Worm (Caenorhabditis elegans) whole organism, L1 larva: ENCODE data around the gene twk-8.

Experiments
- C04F5.9 ChIP-seq: sonication (generic microtip); optimal IDR thresholded peaks from 2 replicates; lab custom pipeline; 2016; ENCODE audit warnings: missing genetic modification characterization, missing compliant biosample characterization
- C16A3.4 ChIP-seq: fragments of 150-350 bp; optimal IDR thresholded peaks from 2 replicates; lab custom pipeline; 2014; ENCODE audit warnings: missing biosample characterization, missing genetic modification characterization
- Y116A8C.19 ChIP-seq: sonication (generic microtip); optimal IDR thresholded peaks from 2 replicates; lab custom pipeline; 2016; ENCODE audit warnings: missing compliant biosample characterization, missing genetic modification characterization, borderline replicate concordance
- blmp-1 ChIP-seq: fragments of 150-350 bp; optimal IDR thresholded peaks from 2 replicates; lab custom pipeline; 2014; ENCODE audit warnings: missing biosample characterization, missing genetic modification characterization
- ceh-8 ChIP-seq: fragments of 200-800 bp; sonication (Bioruptor generic); optimal IDR thresholded peaks from 2 replicates; lab custom pipeline; 2018; ENCODE audit warnings: mild to moderate bottlenecking, missing genetic modification characterization, moderate library complexity, missing compliant biosample characterization
- efl-1 ChIP-seq, 4 experiments: fragments of 150-350 bp; optimal IDR thresholded peaks in 3 of 4; peaks in 1 of 4; 1 replicate in 1 of 4; 2 replicates in 3 of 4; lab custom pipeline; 2014; ENCODE audit warnings: missing biosample characterization in 2 of 4, missing genetic modification characterization in 2 of 4, missing genetic modification reagents in 2 of 4
- efl-3 ChIP-seq: fragments of 200-800 bp; sonication (Bioruptor generic); optimal IDR thresholded peaks from 2 replicates; lab custom pipeline; 2018; ENCODE audit warnings: mild to moderate bottlenecking, missing genetic modification characterization, missing compliant biosample characterization
- elt-2 ChIP-seq: sonication (generic microtip); optimal IDR thresholded peaks from 2 replicates; lab custom pipeline; 2016; ENCODE audit warnings: missing genetic modification characterization, mild to moderate bottlenecking, inconsistent platforms, missing compliant biosample characterization, missing genetic modification reagents
- elt-3 ChIP-seq, 6 experiments: fragments of 150-350 bp in 1 of 6; sonication (generic microtip); optimal IDR thresholded peaks; 2 replicates each; lab custom pipeline; 2017 to 2018; ENCODE audit warnings: missing biosample characterization in 6 of 6, missing genetic modification characterization in 6 of 6, inconsistent platforms in 1 of 6
- ets-5 ChIP-seq: fragments of 200-800 bp; sonication (Bioruptor generic); IDR thresholded peaks from 2 replicates; pipeline ENCODE4 v1.3.6; 2022; ENCODE audit warnings: missing genetic modification characterization, missing compliant biosample characterization
- fkh-4 ChIP-seq: sonication (generic microtip); optimal IDR thresholded peaks from 2 replicates; lab custom pipeline; 2016; ENCODE audit warnings: missing compliant biosample characterization, missing genetic modification characterization, borderline replicate concordance
- fkh-8 ChIP-seq: sonication (generic microtip); optimal IDR thresholded peaks from 2 replicates; lab custom pipeline; 2016; ENCODE audit warnings: mild to moderate bottlenecking, missing genetic modification characterization, missing compliant biosample characterization
- hlh-17 ChIP-seq: fragments of 200-800 bp; sonication (Bioruptor generic); optimal IDR thresholded peaks from 2 replicates; lab custom pipeline; 2018; ENCODE audit warnings: missing genetic modification characterization, mild to moderate bottlenecking, missing compliant biosample characterization, moderate library complexity, borderline replicate concordance
- hlh-4 ChIP-seq: sonication (generic microtip); optimal IDR thresholded peaks from 2 replicates; lab custom pipeline; 2016; ENCODE audit warnings: mild to moderate bottlenecking, missing genetic modification characterization, missing compliant biosample characterization
- isw-1 ChIP-seq: fragments of 200-800 bp; sonication (Bioruptor generic); IDR thresholded peaks from 2 replicates; pipeline ENCODE4 v1.3.6; 2022; ENCODE audit warnings: missing genetic modification characterization, missing compliant biosample characterization
- lin-14 ChIP-seq: fragments of 200-800 bp; sonication (Bioruptor generic); optimal IDR thresholded peaks from 2 replicates; lab custom pipeline; 2018; ENCODE audit warnings: mild to moderate bottlenecking, missing genetic modification characterization, moderate library complexity, missing compliant biosample characterization
- lin-15B ChIP-seq: fragments of 150-350 bp; sonication (generic microtip); optimal IDR thresholded peaks from 3 replicates; lab custom pipeline; 2014; ENCODE audit warnings: missing biosample characterization, missing genetic modification characterization
- lin-35 ChIP-seq, 2 experiments: fragments of 150-350 bp; optimal IDR thresholded peaks; 2 replicates each; lab custom pipeline; 2014; ENCODE audit warnings: missing biosample characterization in 2 of 2, missing genetic modification characterization in 2 of 2, missing genetic modification reagents in 2 of 2
- lin-39 ChIP-seq: fragments of 150-350 bp; optimal IDR thresholded peaks from 2 replicates; lab custom pipeline; 2014; ENCODE audit warnings: missing biosample characterization, missing genetic modification reagents, missing genetic modification characterization
- lsy-2 ChIP-seq, 2 experiments: fragments of 150-350 bp; optimal IDR thresholded peaks; 2 replicates each; lab custom pipeline; 2014; ENCODE audit warnings: missing biosample characterization in 2 of 2, missing genetic modification characterization in 2 of 2
- mab-9 ChIP-seq: fragments of 200-800 bp; sonication (Bioruptor generic); IDR thresholded peaks from 2 replicates; pipeline ENCODE4 v1.3.6; 2022; ENCODE audit warnings: missing genetic modification reagents, missing genetic modification characterization, missing compliant biosample characterization
- nhr-11 ChIP-seq: fragments of 150-350 bp; optimal IDR thresholded peaks from 2 replicates; lab custom pipeline; 2014; ENCODE audit warnings: missing biosample characterization, missing genetic modification characterization
- nhr-47 ChIP-seq: sonication (generic microtip); optimal IDR thresholded peaks from 2 replicates; lab custom pipeline; 2016; ENCODE audit warnings: mild to moderate bottlenecking, missing genetic modification characterization, moderate library complexity, missing compliant biosample characterization
- nhr-76 ChIP-seq: sonication (generic microtip); optimal IDR thresholded peaks from 2 replicates; lab custom pipeline; 2017; ENCODE audit warnings: missing biosample characterization, missing genetic modification characterization
- nhr-77 ChIP-seq: fragments of 150-350 bp; optimal IDR thresholded peaks from 2 replicates; lab custom pipeline; 2014; ENCODE audit warnings: missing biosample characterization, missing genetic modification characterization
- nhr-84 ChIP-seq: sonication (generic microtip); optimal IDR thresholded peaks from 2 replicates; lab custom pipeline; 2017; ENCODE audit warnings: missing biosample characterization, missing genetic modification characterization
- nhr-85 ChIP-seq: sonication (generic microtip); peaks from one replicate; lab custom pipeline; 2016; ENCODE audit warnings: missing genetic modification characterization, inconsistent platforms, missing compliant biosample characterization
- nhr-90 ChIP-seq: sonication (generic microtip); optimal IDR thresholded peaks from 2 replicates; lab custom pipeline; 2016; ENCODE audit warnings: mild to moderate bottlenecking, missing genetic modification characterization, missing compliant biosample characterization; ENCODE audit not compliant: poor library complexity
- snpc-4 ChIP-seq: fragments of 150-350 bp; optimal IDR thresholded peaks from 2 replicates; lab custom pipeline; 2014; ENCODE audit warnings: missing biosample characterization, missing genetic modification characterization
- tbx-2 ChIP-seq: sonication (generic microtip); optimal IDR thresholded peaks from 2 replicates; lab custom pipeline; 2016; ENCODE audit warnings: missing genetic modification characterization, missing compliant biosample characterization
- unc-30 ChIP-seq: sonication (generic microtip); optimal IDR thresholded peaks from 2 replicates; lab custom pipeline; 2017; ENCODE audit warnings: missing biosample characterization, missing genetic modification characterization
- vab-15 ChIP-seq: sonication (generic microtip); optimal IDR thresholded peaks from 2 replicates; lab custom pipeline; 2017; ENCODE audit warnings: missing genotype, mild to moderate bottlenecking, missing genetic modification characterization, missing compliant biosample characterization
- zag-1 ChIP-seq: fragments of 150-350 bp; optimal IDR thresholded peaks from 2 replicates; lab custom pipeline; 2014; ENCODE audit warnings: missing biosample characterization, missing genetic modification characterization
- zip-4 ChIP-seq: fragments of 200-800 bp; sonication (Bioruptor generic); optimal IDR thresholded peaks from 2 replicates; lab custom pipeline; 2018; ENCODE audit warnings: mild to moderate bottlenecking, missing genetic modification characterization, moderate library complexity, missing compliant biosample characterization
- ztf-11 ChIP-seq, 2 experiments: sonication (generic microtip); optimal IDR thresholded peaks; 2 replicates each; lab custom pipeline; 2016 to 2017; ENCODE audit warnings: missing genetic modification characterization in 2 of 2, missing biosample characterization in 1 of 2, missing compliant biosample characterization in 1 of 2
- ztf-4 ChIP-seq: fragments of 150-350 bp; optimal IDR thresholded peaks from 2 replicates; lab custom pipeline; 2014; ENCODE audit warnings: missing biosample characterization, missing genetic modification characterization

The twk-8 gene

ce11 chrIV:9117700-9118099 lies 35.5 kb downstream of the twk-8 start:
- TF ChIP-seq C04F5.9 (tag; lab: Kevin White, UChicago): no peak
- TF ChIP-seq lsy-2 (tag; optimal IDR thresholded peaks at IDR 0.05; lab: Kevin White, UChicago): no peak
- TF ChIP-seq, all 84 proteins: peak for 0

DNA sequence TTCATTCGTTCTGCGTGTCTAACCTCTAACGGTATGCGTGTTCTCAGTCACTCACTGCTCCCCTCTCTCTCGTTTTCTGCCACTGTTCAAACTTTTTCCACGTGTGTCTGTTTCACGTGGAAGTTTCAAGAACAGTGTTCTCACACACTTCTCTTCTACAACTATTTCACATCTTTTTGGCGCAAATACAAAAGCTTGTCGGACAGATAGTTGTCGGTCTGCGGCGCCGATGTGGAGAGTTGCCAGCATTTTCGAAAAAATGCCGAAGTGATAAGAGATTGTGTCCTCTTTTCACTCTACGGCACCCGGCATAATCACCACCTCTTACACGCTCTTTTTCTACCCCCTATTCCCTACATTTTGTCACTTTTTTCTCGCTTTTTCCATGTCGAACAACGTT lies 36.2 kb downstream of the twk-8 start:
- TF ChIP-seq nhr-85 (tag; lab: Kevin White, UChicago) (no peak), elt-2 (tag; lab: Kevin White, UChicago) (peak; percentile 41), mab-9 (GFP tag; lab: Robert Waterston, UW) (no peak), C16A3.4 (no peak), efl-1 (optimal IDR thresholded peaks at IDR 0.05; lab: Kevin White, UChicago) (no peak), efl-1 (GFP tag; optimal IDR thresholded peaks at IDR 0.05 in 1 of 2; lab: Kevin White, UChicago) (peak in 1 of 2 experiments; percentile 42), ceh-8 (GFP tag; lab: Kevin White, UChicago) (no peak), lin-14 (no peak)

- TF ChIP-seq zip-4 (GFP tag; lab: Kevin White, UChicago) (no peak), nhr-84 (no peak), mab-9 (GFP tag; lab: Robert Waterston, UW) (no peak), nhr-76 (tag; lab: Kevin White, UChicago) (no peak), nhr-90 (tag; lab: Kevin White, UChicago) (no peak), elt-3 (tag; optimal IDR thresholded peaks at IDR 0.05; lab: Kevin White, UChicago) (no peak), ceh-8 (GFP tag; lab: Kevin White, UChicago) (no peak), fkh-8 (tag; lab: Kevin White, UChicago) (no peak), nhr-47 (tag; lab: Kevin White, UChicago) (no peak), hlh-17 (GFP tag; lab: Kevin White, UChicago) (no peak), efl-3 (no peak), fkh-4 (no peak), isw-1 (no peak), ztf-4 (tag; lab: Kevin White, UChicago) (no peak), ets-5 (no peak), lin-39 (tag; lab: Kevin White, UChicago) (no peak), lin-14 (no peak), C16A3.4 (no peak)
These were observed 36.6 kb downstream of the twk-8 start, which contains the start of gene nrfl-1 for ce11 chrIV:9118792-9119191. nrfl-1 (plus strand) TSS chrIV:9119092.

ce11 chrIV:9120220-9120619 lies 38.1 kb downstream of the twk-8 start:
- no peak for TF ChIP-seq Y116A8C.19 (tag; lab: Kevin White, UChicago)
- TF ChIP-seq fkh-4: no peak
- no peak for TF ChIP-seq hlh-4 (tag; lab: Kevin White, UChicago)
- TF ChIP-seq zag-1 (tag; lab: Kevin White, UChicago): no peak
- TF ChIP-seq hlh-17 (GFP tag; lab: Kevin White, UChicago): no peak
- TF ChIP-seq vab-15 (tag; lab: Kevin White, UChicago): no peak
- TF ChIP-seq tbx-2 (tag; lab: Kevin White, UChicago): no peak
- TF ChIP-seq efl-3: no peak
- TF ChIP-seq ets-5: no peak
- TF ChIP-seq ztf-11 (tag; optimal IDR thresholded peaks at IDR 0.05; lab: Kevin White, UChicago): no peak
- no peak for TF ChIP-seq blmp-1 (tag; lab: Kevin White, UChicago)
- no peak for TF ChIP-seq nhr-77 (tag; lab: Kevin White, UChicago)
- no peak for TF ChIP-seq unc-30 (tag; lab: Kevin White, UChicago)
- TF ChIP-seq efl-1 (optimal IDR thresholded peaks at IDR 0.05; lab: Kevin White, UChicago): no peak
- no peak for TF ChIP-seq efl-1 (GFP tag; optimal IDR thresholded peaks at IDR 0.05 in 1 of 2; lab: Kevin White, UChicago)
- no peak for TF ChIP-seq lin-15B (tag; lab: Kevin White, UChicago)
- TF ChIP-seq C04F5.9 (tag; lab: Kevin White, UChicago): no peak
- no peak for TF ChIP-seq nhr-11
- TF ChIP-seq snpc-4: no peak
- TF ChIP-seq lin-35 (GFP tag; optimal IDR thresholded peaks at IDR 0.05; lab: Kevin White, UChicago): no peak
